Fruit fly (Drosophila melanogaster) whole organism, pupa: Measurements from ENCODE around the gene CG6179.

Experiments
- CG12605 ChIP-seq: fragments of 200-800 bp; sonication (Bioruptor generic); IDR thresholded peaks from 2 replicates; pipeline ENCODE4 v1.3.6; 2022; ENCODE audit warnings: missing biosample characterization, missing genetic modification characterization
- CG15710 ChIP-seq: fragments of 200-800 bp; sonication (Bioruptor generic); optimal IDR thresholded peaks from 2 replicates; lab custom pipeline; 2018; ENCODE audit warnings: missing biosample characterization, mild to moderate bottlenecking, missing genetic modification characterization, moderate library complexity
- CG8159 ChIP-seq: fragments of 200-800 bp; sonication (Bioruptor generic); optimal IDR thresholded peaks from 3 replicates; lab custom pipeline; 2018; ENCODE audit warnings: missing biosample characterization, mild to moderate bottlenecking, missing genetic modification characterization, moderate library complexity
- EcR ChIP-seq: fragments of 200-800 bp; sonication (Bioruptor generic); optimal IDR thresholded peaks from 3 replicates; lab custom pipeline; 2019; ENCODE audit warnings: missing biosample characterization, missing genetic modification characterization, mild to moderate bottlenecking, moderate library complexity, missing genetic modification reagents

dm6 chrX:18399965-18400364 is 20.1 kb downstream of the CG6179 start, which contains the start of gene CG34328:
- TF ChIP-seq CG12605 (GFP tag; lab: Robert Waterston, UW), result no peak
- no peak for TF ChIP-seq EcR (GFP tag; lab: Kevin White, UChicago)
- TF ChIP-seq CG8159 (tag; lab: Kevin White, UChicago), result no peak
- TF ChIP-seq CG15710 (tag; lab: Kevin White, UChicago), result no peak
